Worm (Caenorhabditis elegans): ENCODE results near the gene msrp-6.
"Not testable (repeated sequence)": the region's sequence is repeated elsewhere in the genome, so short reads cannot be mapped to it uniquely, and the experiment has no call there.

Gene msrp-6

DNA sequence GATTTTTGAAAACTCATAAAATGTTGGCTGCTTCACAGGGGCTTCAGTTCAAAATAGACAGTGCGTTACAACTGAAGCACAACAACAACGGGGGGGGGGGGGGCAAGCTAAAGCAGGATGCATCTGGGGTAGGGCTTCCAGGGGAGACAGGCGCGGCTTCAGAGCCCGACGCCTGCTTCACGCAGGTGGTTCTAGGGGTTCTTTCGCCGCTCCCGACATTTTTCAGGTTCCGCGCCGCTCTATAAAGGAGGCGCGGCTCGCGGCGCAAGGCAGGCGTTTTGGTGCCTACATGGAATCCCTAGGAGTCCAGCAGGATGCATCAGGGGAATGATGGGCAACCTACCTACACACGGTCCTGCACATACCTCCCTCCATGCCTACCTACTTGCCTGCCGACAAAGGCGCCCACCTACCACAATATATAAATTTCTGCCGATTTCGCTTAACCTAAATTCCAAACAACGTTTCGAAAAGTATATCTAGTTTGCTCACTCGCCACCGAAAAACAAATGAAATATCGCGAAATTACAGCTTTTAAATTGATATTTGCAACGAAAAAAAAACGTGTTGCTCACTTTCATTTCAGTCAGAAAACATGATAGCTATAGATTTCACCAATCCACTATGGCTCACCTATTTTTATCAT is 8.0 kb downstream of the msrp-6 start, which contains the start of gene sri-71:
TSS of gene sri-71 (plus strand) at position 596 of the 646 bp plus-strand sequence.
- no peak for TF ChIP-seq unc-62 (GFP tag; optimal IDR thresholded peaks at IDR 0.05)

DNA sequence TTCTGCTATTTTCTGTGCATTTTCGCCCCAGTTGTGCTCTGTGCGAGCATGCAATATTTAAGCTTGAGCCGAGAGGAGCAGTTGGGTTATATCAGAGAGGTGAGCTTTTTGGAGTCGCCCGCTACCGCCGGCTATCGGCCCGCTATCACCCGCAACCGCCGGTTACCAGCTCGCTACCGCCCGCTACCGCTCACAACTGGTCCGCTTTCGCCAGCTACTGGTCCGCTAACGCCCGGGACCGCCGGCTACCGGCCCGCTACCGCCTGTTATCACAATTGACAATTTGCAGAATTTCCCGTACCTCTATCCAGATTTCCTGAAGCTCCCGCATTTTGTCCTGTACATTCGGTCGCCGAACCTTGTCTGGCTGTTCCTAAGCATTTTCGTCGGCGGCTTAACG is 9.2 kb downstream of the msrp-6 start:
- no peak for TF ChIP-seq unc-62 (GFP tag; optimal IDR thresholded peaks at IDR 0.05)

DNA sequence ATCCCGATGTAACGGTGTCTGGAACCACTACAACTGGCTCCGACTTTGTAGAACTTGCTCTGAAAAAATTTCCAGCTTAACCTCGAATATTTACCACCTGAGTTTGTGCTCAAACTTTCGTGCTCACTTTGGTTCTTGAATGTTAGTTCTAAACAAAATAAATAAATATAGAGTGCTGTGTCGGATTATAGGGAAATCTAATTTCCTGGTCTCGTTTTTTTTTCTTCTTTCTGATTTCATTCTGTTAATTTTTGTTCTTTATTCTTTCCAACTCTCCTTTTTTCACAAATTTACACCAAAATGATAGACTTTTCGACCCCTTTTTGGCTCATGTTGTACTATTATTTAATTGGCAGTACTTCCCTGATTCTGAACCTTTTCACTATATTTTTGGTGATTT is 10.0 kb downstream of the msrp-6 start, which contains the start of gene sri-37:
TSS of gene sri-37 (plus strand) at position 301 of the 400 bp plus-strand sequence.
- TF ChIP-seq unc-62 (GFP tag; optimal IDR thresholded peaks at IDR 0.05) = no peak

DNA sequence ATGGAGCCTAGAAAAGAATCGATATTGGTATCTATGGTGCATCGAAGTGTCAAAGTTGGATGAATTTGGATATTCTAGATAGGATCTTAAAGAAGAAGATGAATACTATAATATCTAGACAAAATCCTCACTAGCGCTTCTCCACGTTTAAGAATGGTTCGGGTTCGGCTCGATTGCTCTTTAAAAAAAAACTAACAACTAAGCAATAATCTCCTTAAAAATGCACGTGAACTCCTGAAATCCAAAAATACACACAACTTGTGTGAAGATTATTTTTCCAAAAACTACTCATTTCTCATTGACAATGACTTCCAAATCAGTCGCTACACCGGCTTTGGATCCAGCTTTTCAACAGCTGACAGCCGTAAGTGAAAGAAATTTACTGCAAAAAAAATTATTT is 11.9 kb downstream of the msrp-6 start, which contains the start of gene D2062.1:
TSS of gene D2062.1 (plus strand) at position 301 of the 400 bp plus-strand sequence.
- no peak for TF ChIP-seq unc-62 (GFP tag; optimal IDR thresholded peaks at IDR 0.05)

DNA sequence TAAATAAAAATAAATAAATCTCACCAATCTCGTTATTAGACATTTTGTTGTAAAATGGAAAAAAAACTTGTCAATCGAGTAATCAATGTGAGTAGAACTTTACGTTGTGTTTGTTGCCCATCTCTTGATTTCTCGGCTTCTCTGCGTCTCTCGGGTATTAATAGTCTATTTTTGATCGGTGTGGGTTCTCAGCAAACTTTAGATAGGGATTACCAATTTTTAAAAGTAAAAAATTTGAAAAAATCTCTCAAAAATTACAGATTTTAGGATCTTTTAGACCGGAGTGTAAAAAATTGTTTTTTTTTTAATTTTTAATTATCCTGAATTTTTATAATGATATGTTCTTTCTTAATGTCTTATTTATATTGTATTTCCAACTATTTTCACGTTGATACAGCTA is 18.1 kb downstream of the msrp-6 start, which contains the start of gene F22E5.21:
TSS of gene F22E5.21 (minus strand) at position 101 of the 400 bp plus-strand sequence.
- no peak for TF ChIP-seq unc-62 (GFP tag; optimal IDR thresholded peaks at IDR 0.05)

DNA sequence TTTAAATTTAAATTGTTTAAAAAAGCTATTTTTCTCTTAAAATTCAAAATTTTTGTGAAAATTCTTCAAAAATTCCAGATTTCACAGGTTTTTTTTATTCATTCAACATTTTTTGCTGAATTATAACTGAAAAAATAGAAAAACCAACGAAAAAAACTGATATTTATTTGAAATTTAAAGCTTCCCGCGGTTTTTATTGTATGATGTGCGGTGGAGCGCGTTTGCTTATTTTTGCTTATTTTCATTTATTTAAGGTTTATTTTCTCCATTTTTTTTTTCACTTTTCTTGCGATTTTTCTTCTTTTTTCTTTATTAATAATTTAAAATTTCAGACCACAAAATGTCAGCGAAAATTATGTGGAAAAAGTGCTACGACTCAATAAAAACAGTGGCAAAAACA is 18.8 kb downstream of the msrp-6 start, which contains the start of gene F22E5.9:
TSS of gene F22E5.9 (plus strand) at position 327 of the 400 bp plus-strand sequence.
- no peak for TF ChIP-seq unc-62 (GFP tag; optimal IDR thresholded peaks at IDR 0.05)

DNA sequence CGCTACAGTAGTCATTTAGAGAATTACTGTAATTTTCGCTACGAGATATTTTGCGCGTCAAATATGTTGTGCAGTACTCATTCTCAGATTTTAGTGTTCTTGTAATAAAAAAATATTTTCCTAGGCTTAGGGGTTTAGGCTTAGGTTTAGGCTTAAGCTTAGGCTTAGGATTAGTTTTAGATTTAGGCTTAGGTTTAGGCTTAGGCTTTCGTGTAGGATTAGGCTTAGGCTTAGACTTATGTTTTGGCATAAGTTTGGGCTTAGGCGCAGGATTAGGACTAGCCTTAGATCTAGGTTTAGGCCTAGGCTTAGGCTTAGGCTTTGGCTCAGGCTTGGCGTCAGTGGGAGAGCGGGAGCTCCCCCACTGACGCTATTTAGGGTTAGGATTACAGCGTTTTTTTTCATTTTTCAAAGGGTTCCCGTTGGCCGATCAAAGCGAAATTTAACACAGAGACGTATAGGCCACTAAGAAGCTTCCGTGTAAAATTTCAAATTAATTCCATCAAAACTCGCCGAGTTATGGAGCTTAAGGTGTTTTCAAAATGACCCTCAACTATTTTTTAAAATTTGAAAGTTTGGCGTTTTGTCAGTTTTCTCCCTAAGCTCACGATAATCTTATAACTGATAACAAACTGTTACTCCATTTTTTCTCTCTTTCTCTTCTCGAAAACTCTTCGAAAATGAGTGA is 20.3 kb downstream of the msrp-6 start, which contains the start of gene F22E5.8:
TSS of gene F22E5.8 (plus strand) at position 638 of the 688 bp plus-strand sequence.
- not testable (repeated sequence) for TF ChIP-seq unc-62 (GFP tag; optimal IDR thresholded peaks at IDR 0.05)

DNA sequence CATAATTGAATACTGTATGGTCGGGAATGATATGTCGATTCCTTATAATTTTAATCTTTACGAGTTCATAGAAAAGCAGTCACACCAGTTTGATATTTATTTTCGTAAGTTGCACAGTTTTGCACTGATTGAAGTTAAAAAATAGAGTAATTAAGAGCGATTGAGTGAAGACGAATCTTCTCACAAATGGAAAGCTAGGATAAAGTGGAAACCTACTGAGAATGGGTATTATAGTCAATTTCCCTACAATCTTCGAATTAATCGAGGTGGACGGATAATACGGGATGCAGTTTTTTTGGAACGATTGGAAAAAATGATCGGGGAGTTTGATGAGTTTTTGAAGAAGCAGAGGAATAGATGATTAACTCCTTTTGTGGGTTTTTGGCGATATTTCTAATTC is 21.7 kb downstream of the msrp-6 start, which contains the start of gene F22E5.23:
TSS of gene F22E5.23 (plus strand) at position 301 of the 400 bp plus-strand sequence.
- TF ChIP-seq unc-62 (GFP tag; optimal IDR thresholded peaks at IDR 0.05) = no peak

DNA sequence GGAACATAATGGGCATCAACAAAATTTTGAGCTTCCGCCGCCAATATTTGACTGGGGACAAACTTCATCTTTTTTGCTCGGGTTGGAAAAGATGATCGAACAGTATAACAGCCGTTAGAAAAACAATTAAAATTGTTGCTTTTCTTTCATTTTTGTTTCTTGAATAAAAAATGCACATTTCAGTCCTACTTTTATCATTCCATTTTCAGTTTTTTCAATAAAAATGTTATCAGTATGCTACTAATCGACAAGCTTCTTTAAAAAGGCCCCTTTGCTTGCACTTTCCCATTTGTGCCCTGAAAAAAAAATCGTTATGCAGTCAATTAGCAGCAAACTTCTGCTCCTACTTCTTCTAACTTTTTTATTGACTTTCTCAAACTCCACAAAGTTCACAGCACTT is 22.5 kb downstream of the msrp-6 start, which contains the start of gene F22E5.7:
TSS of gene F22E5.7 (plus strand) at position 301 of the 400 bp plus-strand sequence.
- no peak for TF ChIP-seq unc-62 (GFP tag; optimal IDR thresholded peaks at IDR 0.05)

DNA sequence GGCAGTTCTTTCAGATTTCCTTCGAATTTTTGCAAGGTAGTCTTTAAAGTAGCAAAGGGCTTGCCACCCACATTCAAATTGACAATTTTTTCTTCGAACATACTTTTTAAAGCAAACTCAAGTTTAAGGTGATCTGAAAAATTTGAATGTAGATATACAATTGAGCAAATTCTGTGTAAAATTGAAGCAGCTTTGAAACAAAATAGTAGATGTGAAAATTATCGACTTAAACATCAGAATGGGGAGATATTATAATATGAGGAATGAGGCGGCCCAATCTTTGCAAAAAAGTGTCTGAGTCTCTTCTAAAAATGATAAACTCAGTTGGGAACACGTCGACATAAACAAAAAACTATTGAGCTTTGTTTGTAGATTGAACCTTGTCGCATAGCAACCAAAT is 25.2 kb downstream of the msrp-6 start, which contains the start of gene F22E5.11:
TSS of gene F22E5.11 (minus strand) at position 101 of the 400 bp plus-strand sequence.
- no peak for TF ChIP-seq unc-62 (GFP tag; optimal IDR thresholded peaks at IDR 0.05)

DNA sequence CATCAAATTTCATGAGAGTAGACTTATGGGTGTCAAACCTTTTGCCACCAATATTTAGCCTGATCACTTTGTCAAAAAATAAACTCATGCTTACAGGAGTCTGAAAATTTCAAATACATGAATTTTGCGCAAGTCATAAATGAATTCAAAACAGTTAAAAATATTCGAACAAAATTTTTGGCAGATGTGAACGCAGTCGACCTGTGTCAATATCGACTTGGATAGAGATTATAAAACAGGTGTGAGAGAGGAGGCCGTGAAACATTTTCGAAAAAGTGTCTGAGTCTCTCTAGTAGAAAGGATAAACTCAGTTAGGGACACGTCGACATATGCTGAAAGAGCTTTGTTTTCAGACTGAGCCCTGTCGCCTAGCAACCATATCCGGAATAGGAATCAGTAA is 27.5 kb downstream of the msrp-6 start, which contains the start of gene F22E5.12:
TSS of gene F22E5.12 (minus strand) at position 101 of the 400 bp plus-strand sequence.
- not testable (repeated sequence) for TF ChIP-seq unc-62 (GFP tag; optimal IDR thresholded peaks at IDR 0.05)

DNA sequence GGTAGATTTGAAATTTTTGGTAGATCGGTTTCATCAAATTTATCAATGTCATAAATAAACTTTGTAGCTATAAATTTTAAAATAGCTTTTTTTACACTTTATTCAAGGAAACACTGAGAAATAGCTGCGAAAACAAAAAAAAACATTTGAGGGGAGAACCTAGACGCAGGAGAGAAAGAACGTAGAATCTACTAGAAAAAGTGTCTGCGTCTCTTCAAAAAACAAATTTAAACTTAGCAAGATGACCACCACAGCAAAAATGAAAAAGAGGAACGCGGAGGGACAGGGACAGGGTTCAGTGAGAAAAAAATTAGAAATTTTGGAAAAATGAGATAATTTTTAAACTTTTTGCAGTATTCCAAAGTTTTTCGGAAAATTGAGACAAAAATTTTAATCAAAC is 29.8 kb downstream of the msrp-6 start:
- TF ChIP-seq unc-62 (GFP tag; optimal IDR thresholded peaks at IDR 0.05) = no peak

DNA sequence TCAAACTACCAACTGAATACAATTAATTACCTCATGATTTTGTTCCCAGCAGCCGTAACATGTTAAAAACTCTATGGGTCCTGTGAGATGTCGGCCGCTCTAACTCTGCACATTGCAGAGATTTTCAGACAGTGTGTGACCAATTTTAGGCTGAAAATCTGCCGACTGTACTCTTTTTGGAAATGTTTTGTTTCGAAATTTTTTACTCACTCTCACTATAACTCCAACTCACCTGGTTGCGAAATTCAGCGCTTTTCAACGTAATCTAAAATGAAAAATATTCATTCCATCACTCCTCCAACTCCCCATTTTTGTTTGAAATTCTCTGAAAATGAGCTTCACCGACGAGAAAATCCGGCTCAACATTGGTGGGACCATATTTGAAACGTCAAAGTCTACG is 30.3 kb downstream of the msrp-6 start, which contains the start of the genes F22E5.13 and F22E5.6:
TSS of gene F22E5.13 (minus strand) at position 101 of the 400 bp plus-strand sequence.
TSS of gene F22E5.6 (plus strand) at position 297 of the 400 bp plus-strand sequence.
- no peak for TF ChIP-seq unc-62 (GFP tag; optimal IDR thresholded peaks at IDR 0.05)

DNA sequence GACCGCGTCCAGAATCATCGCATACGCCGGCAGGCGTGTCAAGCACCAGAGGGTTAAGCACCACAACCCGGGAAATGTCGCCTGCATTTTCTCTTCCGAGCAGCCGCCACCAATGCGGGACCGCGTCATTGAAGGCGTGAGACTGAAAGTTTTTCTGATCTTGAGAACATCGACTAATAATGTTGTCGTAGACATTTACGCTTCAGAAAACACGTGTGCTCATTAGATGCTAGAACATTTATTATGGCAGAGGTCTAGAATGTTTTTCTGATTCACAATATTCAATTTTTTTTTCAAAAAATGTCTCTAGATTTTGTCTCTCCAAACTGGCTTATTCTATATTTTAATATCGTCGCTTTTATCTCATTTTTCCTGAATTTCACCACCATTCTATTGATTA is 37.4 kb downstream of the msrp-6 start, which contains the start of gene sri-47:
TSS of gene sri-47 (plus strand) at position 301 of the 400 bp plus-strand sequence.
- no peak for TF ChIP-seq unc-62 (GFP tag; optimal IDR thresholded peaks at IDR 0.05)

DNA sequence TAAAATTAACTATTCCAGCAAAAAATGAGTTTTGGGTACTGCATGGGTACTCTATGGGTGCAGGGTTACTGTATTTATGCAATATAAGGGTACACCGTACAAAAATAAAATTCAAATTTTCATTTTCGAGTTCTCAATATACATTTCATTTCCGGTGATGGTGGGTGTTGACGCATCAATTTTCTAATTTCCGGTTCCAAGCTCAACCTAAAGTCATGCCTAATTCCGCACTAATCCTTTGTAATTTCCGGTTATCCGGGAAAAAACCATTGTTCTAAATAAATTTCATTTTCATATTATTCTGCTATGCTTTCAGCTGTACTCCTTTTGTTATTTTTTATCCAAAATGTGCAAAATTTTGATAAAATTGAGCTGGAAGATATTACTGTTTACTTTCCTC is 40.1 kb downstream of the msrp-6 start, which contains the start of gene gcy-21:
TSS of gene gcy-21 (plus strand) at position 301 of the 400 bp plus-strand sequence.
- TF ChIP-seq unc-62 (GFP tag; optimal IDR thresholded peaks at IDR 0.05) = no peak

DNA sequence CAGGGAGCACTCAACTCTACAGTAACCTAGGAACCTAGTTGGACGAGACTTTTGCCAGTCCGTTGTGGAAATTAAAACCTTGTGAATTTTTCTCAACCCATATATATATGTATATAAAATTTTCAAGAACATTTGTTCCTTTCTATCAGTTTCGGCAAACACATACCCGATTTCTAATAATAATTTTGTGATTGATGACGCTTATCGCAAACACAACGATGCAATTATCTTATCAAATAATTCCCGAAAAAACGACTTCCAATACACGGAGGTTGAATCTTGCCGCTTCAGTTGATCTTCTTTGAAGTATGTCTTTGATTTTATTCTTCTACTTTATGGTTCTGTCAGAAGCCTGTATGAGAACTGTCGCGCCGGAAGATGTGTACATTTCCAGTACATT is 45.8 kb downstream of the msrp-6 start, which contains the start of gene F22E5.2:
TSS of gene F22E5.2 (plus strand) at position 301 of the 400 bp plus-strand sequence.
- TF ChIP-seq unc-62 (GFP tag; optimal IDR thresholded peaks at IDR 0.05) = not testable (repeated sequence)
